Worm (Caenorhabditis elegans) whole organism, L1 larva: ENCODE measurements around the gene T09A5.15.

Experiments
- C16A3.4 ChIP-seq: fragments of 150-350 bp; optimal IDR thresholded peaks from 2 replicates; lab custom pipeline; 2014; ENCODE audit warnings: missing biosample characterization, missing genetic modification characterization
- alr-1 ChIP-seq: fragments of 200-800 bp; sonication (Bioruptor generic); optimal IDR thresholded peaks from 2 replicates; lab custom pipeline; 2018; ENCODE audit warnings: borderline replicate concordance, mild to moderate bottlenecking, missing genetic modification characterization, missing compliant biosample characterization
- ama-1 ChIP-seq: fragments of 150-350 bp; optimal IDR thresholded peaks from 2 replicates; lab custom pipeline; 2014
- blmp-1 ChIP-seq: fragments of 150-350 bp; optimal IDR thresholded peaks from 2 replicates; lab custom pipeline; 2014; ENCODE audit warnings: missing biosample characterization, missing genetic modification characterization
- ceh-63 ChIP-seq: fragments of 200-800 bp; sonication (Bioruptor generic); optimal IDR thresholded peaks from 2 replicates; lab custom pipeline; 2018; ENCODE audit warnings: mild to moderate bottlenecking, missing genetic modification characterization, missing compliant biosample characterization
- ceh-8 ChIP-seq: fragments of 200-800 bp; sonication (Bioruptor generic); optimal IDR thresholded peaks from 2 replicates; lab custom pipeline; 2018; ENCODE audit warnings: mild to moderate bottlenecking, missing genetic modification characterization, moderate library complexity, missing compliant biosample characterization
- ceh-82 ChIP-seq, 3 experiments: fragments of 150-350 bp in 1 of 3; sonication (generic microtip) in 2 of 3; optimal IDR thresholded peaks; 2 replicates each; lab custom pipeline; 2014 to 2017; ENCODE audit warnings: missing biosample characterization in 3 of 3, missing genetic modification characterization in 3 of 3
- ceh-90 ChIP-seq: sonication (generic microtip); optimal IDR thresholded peaks from 2 replicates; lab custom pipeline; 2016; ENCODE audit warnings: missing genetic modification characterization, missing compliant biosample characterization
- dpl-1 ChIP-seq, 3 experiments: fragments of 150-350 bp in 2 of 3; sonication (generic microtip) in 1 of 3; optimal IDR thresholded peaks; 2 replicates each; lab custom pipeline; 2014 to 2017; ENCODE audit warnings: missing biosample characterization in 3 of 3, missing genetic modification characterization in 3 of 3, missing genetic modification reagents in 3 of 3
- efl-1 ChIP-seq, 4 experiments: fragments of 150-350 bp; optimal IDR thresholded peaks in 3 of 4; peaks in 1 of 4; 1 replicate in 1 of 4; 2 replicates in 3 of 4; lab custom pipeline; 2014; ENCODE audit warnings: missing biosample characterization in 2 of 4, missing genetic modification characterization in 2 of 4, missing genetic modification reagents in 2 of 4
- egl-13 ChIP-seq: sonication (generic microtip); optimal IDR thresholded peaks from 2 replicates; lab custom pipeline; 2016; ENCODE audit warnings: missing genotype, missing genetic modification reagents, missing genetic modification characterization, missing compliant biosample characterization
- elt-2 ChIP-seq: sonication (generic microtip); optimal IDR thresholded peaks from 2 replicates; lab custom pipeline; 2016; ENCODE audit warnings: missing genetic modification characterization, mild to moderate bottlenecking, inconsistent platforms, missing compliant biosample characterization, missing genetic modification reagents
- ets-5 ChIP-seq: fragments of 200-800 bp; sonication (Bioruptor generic); IDR thresholded peaks from 2 replicates; pipeline ENCODE4 v1.3.6; 2022; ENCODE audit warnings: missing genetic modification characterization, missing compliant biosample characterization
- fkh-10 ChIP-seq: sonication (generic microtip); optimal IDR thresholded peaks from 2 replicates; lab custom pipeline; 2017; ENCODE audit warnings: missing biosample characterization, missing genetic modification reagents, missing genetic modification characterization
- fkh-4 ChIP-seq: sonication (generic microtip); optimal IDR thresholded peaks from 2 replicates; lab custom pipeline; 2016; ENCODE audit warnings: missing compliant biosample characterization, missing genetic modification characterization, borderline replicate concordance
- fkh-8 ChIP-seq: sonication (generic microtip); optimal IDR thresholded peaks from 2 replicates; lab custom pipeline; 2016; ENCODE audit warnings: mild to moderate bottlenecking, missing genetic modification characterization, missing compliant biosample characterization
- grh-1 ChIP-seq: fragments of 200-800 bp; sonication (Bioruptor generic); IDR thresholded peaks from 2 replicates; pipeline ENCODE4 v1.3.6; 2022; ENCODE audit warnings: missing genetic modification reagents, missing genetic modification characterization, missing compliant biosample characterization
- hlh-17 ChIP-seq: fragments of 200-800 bp; sonication (Bioruptor generic); optimal IDR thresholded peaks from 2 replicates; lab custom pipeline; 2018; ENCODE audit warnings: missing genetic modification characterization, mild to moderate bottlenecking, missing compliant biosample characterization, moderate library complexity, borderline replicate concordance
- hpl-2 ChIP-seq: fragments of 150-350 bp; optimal IDR thresholded peaks from 2 replicates; lab custom pipeline; 2014; ENCODE audit warnings: missing biosample characterization, missing genetic modification reagents, missing genetic modification characterization
- lin-14 ChIP-seq: fragments of 200-800 bp; sonication (Bioruptor generic); optimal IDR thresholded peaks from 2 replicates; lab custom pipeline; 2018; ENCODE audit warnings: mild to moderate bottlenecking, missing genetic modification characterization, moderate library complexity, missing compliant biosample characterization
- lin-35 ChIP-seq, 2 experiments: fragments of 150-350 bp; optimal IDR thresholded peaks; 2 replicates each; lab custom pipeline; 2014; ENCODE audit warnings: missing biosample characterization in 2 of 2, missing genetic modification characterization in 2 of 2, missing genetic modification reagents in 2 of 2
- lsy-2 ChIP-seq, 2 experiments: fragments of 150-350 bp; optimal IDR thresholded peaks; 2 replicates each; lab custom pipeline; 2014; ENCODE audit warnings: missing biosample characterization in 2 of 2, missing genetic modification characterization in 2 of 2
- mep-1 ChIP-seq: fragments of 150-350 bp; optimal IDR thresholded peaks from 2 replicates; lab custom pipeline; 2014; ENCODE audit warnings: missing biosample characterization, missing genetic modification characterization
- nhr-12 ChIP-seq: sonication (generic microtip); optimal IDR thresholded peaks from 2 replicates; lab custom pipeline; 2017; ENCODE audit warnings: missing biosample characterization, missing genetic modification characterization
- nhr-20 ChIP-seq: sonication (generic microtip); optimal IDR thresholded peaks from 2 replicates; lab custom pipeline; 2016; ENCODE audit warnings: mild to moderate bottlenecking, missing genetic modification characterization, missing compliant biosample characterization
- nhr-28 ChIP-seq: fragments of 150-350 bp; optimal IDR thresholded peaks from 2 replicates; lab custom pipeline; 2014; ENCODE audit warnings: missing biosample characterization, missing genetic modification characterization
- nhr-71 ChIP-seq: sonication (generic microtip); optimal IDR thresholded peaks from 2 replicates; lab custom pipeline; 2016; ENCODE audit warnings: mild to moderate bottlenecking, missing genetic modification characterization, moderate library complexity, missing compliant biosample characterization
- nhr-77 ChIP-seq: fragments of 150-350 bp; optimal IDR thresholded peaks from 2 replicates; lab custom pipeline; 2014; ENCODE audit warnings: missing biosample characterization, missing genetic modification characterization
- nhr-85 ChIP-seq: sonication (generic microtip); peaks from one replicate; lab custom pipeline; 2016; ENCODE audit warnings: missing genetic modification characterization, inconsistent platforms, missing compliant biosample characterization
- nhr-90 ChIP-seq: sonication (generic microtip); optimal IDR thresholded peaks from 2 replicates; lab custom pipeline; 2016; ENCODE audit warnings: mild to moderate bottlenecking, missing genetic modification characterization, missing compliant biosample characterization; ENCODE audit not compliant: poor library complexity
- pag-3 ChIP-seq: sonication (generic microtip); optimal IDR thresholded peaks from 2 replicates; lab custom pipeline; 2017; ENCODE audit warnings: missing genetic modification characterization, mild to moderate bottlenecking, missing compliant biosample characterization, antibody characterized with exemption, borderline replicate concordance; ENCODE audit not compliant: insufficient read depth
- pax-3 ChIP-seq: fragments of 200-800 bp; sonication (Bioruptor generic); optimal IDR thresholded peaks from 2 replicates; lab custom pipeline; 2018; ENCODE audit warnings: mild to moderate bottlenecking, missing genetic modification characterization, moderate library complexity, missing compliant biosample characterization
- snu-23 ChIP-seq: sonication (generic microtip); optimal IDR thresholded peaks from 2 replicates; lab custom pipeline; 2016; ENCODE audit warnings: missing genetic modification characterization, missing compliant biosample characterization
- sox-4 ChIP-seq: sonication (generic microtip); optimal IDR thresholded peaks from 2 replicates; lab custom pipeline; 2016; ENCODE audit warnings: missing genetic modification characterization, missing compliant biosample characterization
- swsn-7 ChIP-seq: sonication (generic microtip); optimal IDR thresholded peaks from 2 replicates; lab custom pipeline; 2016; ENCODE audit warnings: missing genetic modification characterization, missing compliant biosample characterization
- tbx-2 ChIP-seq: sonication (generic microtip); optimal IDR thresholded peaks from 2 replicates; lab custom pipeline; 2016; ENCODE audit warnings: missing genetic modification characterization, missing compliant biosample characterization
- unc-130 ChIP-seq: fragments of 150-350 bp; optimal IDR thresholded peaks from 2 replicates; lab custom pipeline; 2017; ENCODE audit warnings: missing biosample characterization, missing genetic modification characterization, inconsistent platforms
- unc-30 ChIP-seq: sonication (generic microtip); optimal IDR thresholded peaks from 2 replicates; lab custom pipeline; 2017; ENCODE audit warnings: missing biosample characterization, missing genetic modification characterization
- unc-86 ChIP-seq: sonication (generic microtip); optimal IDR thresholded peaks from 2 replicates; lab custom pipeline; 2016; ENCODE audit warnings: missing genetic modification characterization, missing compliant biosample characterization
- vab-15 ChIP-seq: sonication (generic microtip); optimal IDR thresholded peaks from 2 replicates; lab custom pipeline; 2017; ENCODE audit warnings: missing genotype, mild to moderate bottlenecking, missing genetic modification characterization, missing compliant biosample characterization
- xbp-1 ChIP-seq: sonication (generic microtip); optimal IDR thresholded peaks from 2 replicates; lab custom pipeline; 2016; ENCODE audit warnings: missing genetic modification characterization, missing compliant biosample characterization
- zag-1 ChIP-seq: fragments of 150-350 bp; optimal IDR thresholded peaks from 2 replicates; lab custom pipeline; 2014; ENCODE audit warnings: missing biosample characterization, missing genetic modification characterization
- ztf-11 ChIP-seq, 2 experiments: sonication (generic microtip); optimal IDR thresholded peaks; 2 replicates each; lab custom pipeline; 2016 to 2017; ENCODE audit warnings: missing genetic modification characterization in 2 of 2, missing biosample characterization in 1 of 2, missing compliant biosample characterization in 1 of 2

Gene T09A5.15

ce11 chrII:7814215-7814614 lies 43.5 kb upstream of the T09A5.15 start:
- TF ChIP-seq ceh-8 (GFP tag; lab: Kevin White, UChicago) (no peak), unc-86 (tag; lab: Kevin White, UChicago) (peak; percentile 50), tbx-2 (tag; lab: Kevin White, UChicago) (peak; percentile 49), ztf-11 (tag; optimal IDR thresholded peaks at IDR 0.05; lab: Kevin White, UChicago) (peak in 1 of 2 experiments; percentile 47)

ce11 chrII:7814915-7815314 lies 42.8 kb upstream of the T09A5.15 start:
- TF ChIP-seq elt-2 (tag; lab: Kevin White, UChicago) (no peak), unc-130 (tag; lab: Kevin White, UChicago) (no peak), tbx-2 (tag; lab: Kevin White, UChicago) (no peak), mep-1 (tag; lab: Kevin White, UChicago) (no peak), nhr-28 (tag; lab: Kevin White, UChicago) (no peak), ama-1 (lab: Kevin White, UChicago) (no peak), ceh-82 (tag; optimal IDR thresholded peaks at IDR 0.05; lab: Kevin White, UChicago) (no peak), nhr-90 (tag; lab: Kevin White, UChicago) (no peak), pag-3 (tag; lab: Kevin White, UChicago) (no peak), lin-35 (GFP tag; optimal IDR thresholded peaks at IDR 0.05; lab: Kevin White, UChicago) (no peak), alr-1 (no peak), C16A3.4 (no peak), egl-13 (tag; lab: Kevin White, UChicago) (no peak)
- TF ChIP-seq, all 84 proteins: peak for 0

- TF ChIP-seq ceh-63 (GFP tag; lab: Kevin White, UChicago) (no peak), unc-30 (tag; lab: Kevin White, UChicago) (no peak), mep-1 (tag; lab: Kevin White, UChicago) (peak; percentile 9), nhr-85 (tag; lab: Kevin White, UChicago) (peak; percentile 61), fkh-10 (no peak), tbx-2 (tag; lab: Kevin White, UChicago) (peak; percentile 79), hpl-2 (GFP tag; lab: Kevin White, UChicago) (no peak), ztf-11 (tag; optimal IDR thresholded peaks at IDR 0.05; lab: Kevin White, UChicago) (peak in 1 of 2 experiments; percentile 85), xbp-1 (tag; lab: Kevin White, UChicago) (no peak), lin-14 (GFP tag; lab: Kevin White, UChicago) (peak; percentile 18), vab-15 (peak; percentile 54), nhr-71 (no peak)
These were observed 42.4 kb upstream of the T09A5.15 start for ce11 chrII:7815406-7815805.

ce11 chrII:7816163-7816776 lies 41.5 kb upstream of the T09A5.15 start, which contains the start of gene cki-2:
cki-2 (plus strand) TSS chrII:7816499.
- TF ChIP-seq ceh-90 (tag; lab: Kevin White, UChicago) (no peak), fkh-4 (no peak), grh-1 (no peak), nhr-77 (tag; lab: Kevin White, UChicago) (no peak), blmp-1 (tag; lab: Kevin White, UChicago) (peak; percentile 41), lin-14 (GFP tag; lab: Kevin White, UChicago) (peak; percentile 25), mep-1 (tag; lab: Kevin White, UChicago) (no peak), lsy-2 (tag; optimal IDR thresholded peaks at IDR 0.05; lab: Kevin White, UChicago) (peak in 1 of 2 experiments; percentile 49), snu-23 (peak; percentile 14), nhr-12 (tag; lab: Kevin White, UChicago) (no peak), nhr-85 (tag; lab: Kevin White, UChicago) (no peak), sox-4 (tag; lab: Kevin White, UChicago) (no peak), zag-1 (tag; lab: Kevin White, UChicago) (no peak), unc-130 (tag; lab: Kevin White, UChicago) (no peak), lin-35 (GFP tag; optimal IDR thresholded peaks at IDR 0.05; lab: Kevin White, UChicago) (peak; percentile 63 to 73), pax-3 (tag; lab: Kevin White, UChicago) (no peak), hlh-17 (GFP tag; lab: Kevin White, UChicago) (no peak), ets-5 (no peak), nhr-90 (tag; lab: Kevin White, UChicago) (no peak), efl-1 (optimal IDR thresholded peaks at IDR 0.05; lab: Kevin White, UChicago) (peak; percentile 21 to 64), efl-1 (GFP tag; optimal IDR thresholded peaks at IDR 0.05 in 1 of 2; lab: Kevin White, UChicago) (peak; percentile 72 to 93), unc-30 (tag; lab: Kevin White, UChicago) (no peak), fkh-8 (tag; lab: Kevin White, UChicago) (no peak), dpl-1 (GFP tag; optimal IDR thresholded peaks at IDR 0.05; lab: Kevin White, UChicago) (peak; percentile 23 to 84 (median 62)), egl-13 (tag; lab: Kevin White, UChicago) (no peak), elt-2 (tag; lab: Kevin White, UChicago) (peak; percentile 5), nhr-20 (tag; lab: Kevin White, UChicago) (peak; percentile 1), swsn-7 (tag; lab: Kevin White, UChicago) (no peak)
- TF ChIP-seq, all 84 proteins: peak for 9
